Worm (Caenorhabditis elegans) whole organism, late embryonic: ENCODE data around the gene C32D5.14.

Experiments used
- C08G9.2 ChIP-seq: sonication (generic microtip); optimal IDR thresholded peaks from 2 replicates; lab custom pipeline; 2016; ENCODE audit warnings: mild to moderate bottlenecking, missing genetic modification characterization, moderate library complexity, missing compliant biosample characterization
- F13H6.1 ChIP-seq: sonication (generic microtip); optimal IDR thresholded peaks from 2 replicates; lab custom pipeline; 2016; ENCODE audit warnings: missing genetic modification characterization, missing compliant biosample characterization
- K02D7.2 ChIP-seq: sonication (generic microtip); optimal IDR thresholded peaks from 2 replicates; lab custom pipeline; 2017; ENCODE audit warnings: mild to moderate bottlenecking, missing genetic modification characterization, missing compliant biosample characterization
- K09A11.1 ChIP-seq: sonication (generic microtip); optimal IDR thresholded peaks from 2 replicates; lab custom pipeline; 2017; ENCODE audit warnings: antibody characterized with exemption, mild to moderate bottlenecking, missing genetic modification characterization, missing compliant biosample characterization; ENCODE audit not compliant: insufficient read depth
- T23F11.4 ChIP-seq: fragments of 200-800 bp; sonication (Bioruptor generic); optimal IDR thresholded peaks from 2 replicates; lab custom pipeline; 2018; ENCODE audit warnings: mild to moderate bottlenecking, missing genetic modification characterization, missing compliant biosample characterization
- ahr-1 ChIP-seq: sonication (generic microtip); optimal IDR thresholded peaks from 2 replicates; lab custom pipeline; 2016; ENCODE audit warnings: missing genetic modification characterization, missing compliant biosample characterization
- ama-1 ChIP-seq: fragments of 150-350 bp; optimal IDR thresholded peaks from 2 replicates; lab custom pipeline; 2014
- ceh-19 ChIP-seq: fragments of 200-800 bp; sonication (Bioruptor generic); optimal IDR thresholded peaks from 2 replicates; lab custom pipeline; 2018; ENCODE audit warnings: mild to moderate bottlenecking, missing genetic modification characterization, missing compliant biosample characterization
- ceh-24 ChIP-seq: sonication (generic microtip); optimal IDR thresholded peaks from 2 replicates; lab custom pipeline; 2016; ENCODE audit warnings: mild to moderate bottlenecking, missing genetic modification characterization, missing compliant biosample characterization
- ceh-30 ChIP-seq: fragments of 150-350 bp; optimal IDR thresholded peaks from 2 replicates; lab custom pipeline; 2014; ENCODE audit warnings: missing biosample characterization, missing genetic modification characterization
- ceh-31 ChIP-seq: sonication (generic microtip); optimal IDR thresholded peaks from 2 replicates; lab custom pipeline; 2016; ENCODE audit warnings: missing genetic modification characterization, missing compliant biosample characterization
- ceh-34 ChIP-seq: sonication (generic microtip); optimal IDR thresholded peaks from 2 replicates; lab custom pipeline; 2016; ENCODE audit warnings: mild to moderate bottlenecking, missing genetic modification characterization, missing compliant biosample characterization
- ceh-45 ChIP-seq: fragments of 200-800 bp; sonication (Bioruptor generic); IDR thresholded peaks from 2 replicates; pipeline ENCODE4 v1.3.6; 2022; ENCODE audit warnings: missing genetic modification reagents, missing genetic modification characterization, missing compliant biosample characterization
- ceh-48 ChIP-seq: sonication (generic microtip); optimal IDR thresholded peaks from 2 replicates; lab custom pipeline; 2016; ENCODE audit warnings: missing genetic modification characterization, inconsistent platforms, missing compliant biosample characterization
- ceh-6 ChIP-seq: fragments of 200-800 bp; sonication (Bioruptor generic); optimal IDR thresholded peaks from 2 replicates; lab custom pipeline; 2018; ENCODE audit warnings: mild to moderate bottlenecking, missing genetic modification characterization, missing compliant biosample characterization
- ceh-9 ChIP-seq: sonication (generic microtip); optimal IDR thresholded peaks from 2 replicates; lab custom pipeline; 2016; ENCODE audit warnings: mild to moderate bottlenecking, missing genetic modification characterization, inconsistent platforms, missing compliant biosample characterization
- dmd-4 ChIP-seq: sonication (generic microtip); optimal IDR thresholded peaks from 2 replicates; lab custom pipeline; 2016; ENCODE audit warnings: borderline replicate concordance, missing genetic modification characterization, missing compliant biosample characterization
- elt-2 ChIP-seq: sonication (generic microtip); optimal IDR thresholded peaks from 2 replicates; lab custom pipeline; 2016; ENCODE audit warnings: missing genetic modification reagents, missing genetic modification characterization, missing compliant biosample characterization
- elt-4 ChIP-seq: sonication (generic microtip); optimal IDR thresholded peaks from 2 replicates; lab custom pipeline; 2016; ENCODE audit warnings: missing genetic modification characterization, missing compliant biosample characterization
- ets-4 ChIP-seq: sonication (generic microtip); optimal IDR thresholded peaks from 2 replicates; lab custom pipeline; 2016; ENCODE audit warnings: missing genetic modification characterization, missing compliant biosample characterization
- eyg-1 ChIP-seq: sonication (generic microtip); optimal IDR thresholded peaks from 2 replicates; lab custom pipeline; 2016; ENCODE audit warnings: missing genotype, missing genetic modification characterization, missing compliant biosample characterization
- fax-1 ChIP-seq: sonication (generic microtip); optimal IDR thresholded peaks from 2 replicates; lab custom pipeline; 2016; ENCODE audit warnings: missing genotype, missing genetic modification characterization, missing compliant biosample characterization
- fkh-10 ChIP-seq: fragments of 150-350 bp; optimal IDR thresholded peaks from 2 replicates; lab custom pipeline; 2014; ENCODE audit warnings: missing biosample characterization, missing genetic modification reagents, missing genetic modification characterization
- fkh-6 ChIP-seq: sonication (generic microtip); optimal IDR thresholded peaks from 2 replicates; lab custom pipeline; 2016; ENCODE audit warnings: missing genetic modification characterization, missing compliant biosample characterization
- gmeb-2 ChIP-seq: sonication (generic microtip); optimal IDR thresholded peaks from 2 replicates; lab custom pipeline; 2016; ENCODE audit warnings: missing genetic modification characterization, inconsistent platforms, missing compliant biosample characterization
- hlh-13 ChIP-seq: fragments of 200-800 bp; sonication (Bioruptor generic); optimal IDR thresholded peaks from 2 replicates; lab custom pipeline; 2018; ENCODE audit warnings: mild to moderate bottlenecking, missing genetic modification characterization, missing compliant biosample characterization
- hlh-15 ChIP-seq: sonication (generic microtip); optimal IDR thresholded peaks from 2 replicates; lab custom pipeline; 2016; ENCODE audit warnings: missing genetic modification characterization, missing compliant biosample characterization
- hlh-30 ChIP-seq: sonication (generic microtip); optimal IDR thresholded peaks from 2 replicates; lab custom pipeline; 2017; ENCODE audit warnings: antibody characterized with exemption, missing genetic modification characterization, missing compliant biosample characterization; ENCODE audit not compliant: insufficient read depth
- lim-6 ChIP-seq: sonication (generic microtip); optimal IDR thresholded peaks from 2 replicates; lab custom pipeline; 2016; ENCODE audit warnings: missing genetic modification characterization, missing compliant biosample characterization
- lin-11 ChIP-seq: fragments of 200-800 bp; sonication (Bioruptor generic); optimal IDR thresholded peaks from 2 replicates; lab custom pipeline; 2018; ENCODE audit warnings: mild to moderate bottlenecking, missing genetic modification characterization, missing compliant biosample characterization
- madf-2 ChIP-seq: sonication (generic microtip); optimal IDR thresholded peaks from 2 replicates; lab custom pipeline; 2017; ENCODE audit warnings: missing genetic modification characterization, missing compliant biosample characterization
- mec-3 ChIP-seq: sonication (generic microtip); optimal IDR thresholded peaks from 2 replicates; lab custom pipeline; 2016; ENCODE audit warnings: borderline replicate concordance, missing genetic modification characterization, missing compliant biosample characterization
- nfya-1 ChIP-seq: sonication (generic microtip); optimal IDR thresholded peaks from 2 replicates; lab custom pipeline; 2017; ENCODE audit warnings: missing genetic modification characterization, mild to moderate bottlenecking, missing compliant biosample characterization, antibody characterized with exemption, moderate library complexity
- nhr-11 ChIP-seq: fragments of 150-350 bp; optimal IDR thresholded peaks from 2 replicates; lab custom pipeline; 2014; ENCODE audit warnings: missing biosample characterization, missing genetic modification characterization
- npax-4 ChIP-seq: sonication (generic microtip); optimal IDR thresholded peaks from 2 replicates; lab custom pipeline; 2016; ENCODE audit warnings: missing genetic modification characterization, missing compliant biosample characterization
- odd-2 ChIP-seq: sonication (generic microtip); optimal IDR thresholded peaks from 2 replicates; lab custom pipeline; 2017; ENCODE audit warnings: antibody characterized with exemption, mild to moderate bottlenecking, missing genetic modification characterization, missing compliant biosample characterization
- pag-3 ChIP-seq: sonication (generic microtip); optimal IDR thresholded peaks from 2 replicates; lab custom pipeline; 2016; ENCODE audit warnings: missing compliant biosample characterization, missing genetic modification characterization, borderline replicate concordance
- pat-9 ChIP-seq: fragments of 200-800 bp; sonication (Bioruptor generic); optimal IDR thresholded peaks from 2 replicates; lab custom pipeline; 2018; ENCODE audit warnings: mild to moderate bottlenecking, missing genetic modification characterization, moderate library complexity, missing compliant biosample characterization
- pax-1 ChIP-seq: fragments of 150-350 bp; optimal IDR thresholded peaks from 2 replicates; lab custom pipeline; 2014; ENCODE audit warnings: missing biosample characterization, missing genetic modification characterization
- pha-2 ChIP-seq: sonication (generic microtip); optimal IDR thresholded peaks from 2 replicates; lab custom pipeline; 2017; ENCODE audit warnings: mild to moderate bottlenecking, missing genetic modification characterization, missing compliant biosample characterization
- pha-4 ChIP-seq: fragments of 150-350 bp; optimal IDR thresholded peaks from 2 replicates; lab custom pipeline; 2018; ENCODE audit warnings: missing biosample characterization, missing genetic modification reagents, missing genetic modification characterization
- pqm-1 ChIP-seq: sonication (generic microtip); optimal IDR thresholded peaks from 2 replicates; lab custom pipeline; 2016; ENCODE audit warnings: missing genetic modification characterization, missing compliant biosample characterization
- ref-2 ChIP-seq: sonication (generic microtip); optimal IDR thresholded peaks from 2 replicates; lab custom pipeline; 2016; ENCODE audit warnings: missing genetic modification characterization, missing compliant biosample characterization
- rnt-1 ChIP-seq: sonication (generic microtip); optimal IDR thresholded peaks from 2 replicates; lab custom pipeline; 2016; ENCODE audit warnings: missing genetic modification characterization, missing compliant biosample characterization
- sox-4 ChIP-seq: sonication (generic microtip); optimal IDR thresholded peaks from 2 replicates; lab custom pipeline; 2017; ENCODE audit warnings: mild to moderate bottlenecking, missing genetic modification characterization, inconsistent platforms, missing compliant biosample characterization
- syd-9 ChIP-seq: sonication (generic microtip); optimal IDR thresholded peaks from 2 replicates; lab custom pipeline; 2016; ENCODE audit warnings: mild to moderate bottlenecking, missing genetic modification characterization, moderate library complexity, missing compliant biosample characterization
- ttx-3 ChIP-seq: sonication (generic microtip); optimal IDR thresholded peaks from 2 replicates; lab custom pipeline; 2016; ENCODE audit warnings: missing genetic modification reagents, missing genetic modification characterization, missing compliant biosample characterization
- unc-42 ChIP-seq: sonication (generic microtip); optimal IDR thresholded peaks from 2 replicates; lab custom pipeline; 2016; ENCODE audit warnings: missing genotype, missing genetic modification characterization, missing compliant biosample characterization
- unc-55 ChIP-seq: sonication (generic microtip); optimal IDR thresholded peaks from 2 replicates; lab custom pipeline; 2017; ENCODE audit warnings: missing biosample characterization, missing genetic modification reagents, missing genetic modification characterization
- unc-86 ChIP-seq: sonication (generic microtip); optimal IDR thresholded peaks from 2 replicates; lab custom pipeline; 2016; ENCODE audit warnings: missing genetic modification characterization, missing compliant biosample characterization
- zip-5 ChIP-seq: sonication (generic microtip); optimal IDR thresholded peaks from 2 replicates; lab custom pipeline; 2016; ENCODE audit warnings: missing genetic modification characterization, missing compliant biosample characterization
- ztf-16 ChIP-seq: sonication (generic microtip); optimal IDR thresholded peaks from 2 replicates; lab custom pipeline; 2017; ENCODE audit warnings: missing genetic modification characterization, missing compliant biosample characterization

C32D5.14 gene

DNA sequence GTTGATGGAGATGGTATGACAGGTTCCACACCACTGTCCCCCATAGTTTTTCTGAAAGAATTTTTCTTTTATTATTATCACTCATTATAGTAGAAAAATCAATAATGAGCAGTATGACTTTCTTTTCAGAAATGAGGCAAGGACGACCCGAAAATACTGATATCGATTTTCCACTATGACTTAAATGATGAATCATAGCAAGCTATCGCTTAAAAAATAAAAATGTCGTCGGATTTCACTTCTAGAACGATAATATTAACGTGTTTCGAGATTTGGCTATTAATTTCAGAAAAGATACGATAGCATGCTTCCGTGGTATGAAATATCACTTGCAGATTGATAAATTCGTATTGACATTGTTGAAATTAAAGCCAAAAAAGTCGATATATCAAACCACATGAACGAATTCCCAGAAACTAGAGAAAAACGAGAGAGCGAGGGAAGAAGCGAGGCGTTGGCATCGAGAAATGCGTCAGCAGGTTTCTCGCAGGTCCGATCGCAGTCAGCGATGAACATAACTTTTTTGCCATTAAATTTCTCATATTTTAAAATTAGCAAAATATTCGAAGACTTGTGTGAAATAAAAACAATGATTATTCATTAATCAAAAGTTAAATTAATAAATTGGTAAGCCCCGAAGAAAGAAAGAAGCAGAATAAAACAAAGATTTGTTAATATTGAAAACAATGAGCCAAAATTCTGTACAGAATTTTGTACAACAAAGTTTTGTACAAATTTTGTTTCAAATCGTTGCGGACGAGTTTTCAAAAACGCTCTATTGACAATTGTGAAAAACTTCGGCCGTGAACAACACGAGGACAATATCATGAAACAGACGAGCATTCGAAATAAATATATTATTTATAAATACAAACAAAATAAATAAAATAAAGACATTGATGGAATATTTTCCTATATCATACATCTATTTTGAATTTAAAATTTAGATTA lies 20.4 kb downstream of the C32D5.14 start, which contains the start of gene C32D5.11:
C32D5.11 (minus strand) TSS at position 51 of the 951 bp plus-strand sequence.
- TF ChIP-seq ceh-9 (tag; lab: Kevin White, UChicago) (no peak), dmd-4 (tag; lab: Kevin White, UChicago) (no peak), unc-86 (no peak), fkh-6 (tag; lab: Kevin White, UChicago) (no peak), lin-11 (no peak), hlh-30 (peak; percentile 38), T23F11.4 (no peak), ttx-3 (tag; lab: Kevin White, UChicago) (no peak), madf-2 (tag; lab: Kevin White, UChicago) (no peak), pqm-1 (tag; lab: Kevin White, UChicago) (no peak), rnt-1 (tag; lab: Kevin White, UChicago) (no peak), ceh-6 (no peak), elt-2 (tag; lab: Kevin White, UChicago) (peak; percentile 20), hlh-15 (tag; lab: Kevin White, UChicago) (no peak), hlh-13 (GFP tag; lab: Kevin White, UChicago) (no peak), pag-3 (tag; lab: Kevin White, UChicago) (no peak), unc-42 (tag; lab: Kevin White, UChicago) (no peak), pax-1 (peak; percentile 55), sox-4 (tag; lab: Kevin White, UChicago) (no peak), ceh-19 (GFP tag; lab: Kevin White, UChicago) (no peak), gmeb-2 (tag; lab: Kevin White, UChicago) (no peak), fkh-10 (GFP tag; lab: Kevin White, UChicago) (no peak), pha-2 (tag; lab: Kevin White, UChicago) (no peak), ceh-31 (tag; lab: Kevin White, UChicago) (peak; percentile 25), ref-2 (tag; lab: Kevin White, UChicago) (peak; percentile 23), eyg-1 (tag; lab: Kevin White, UChicago) (no peak), ets-4 (tag; lab: Kevin White, UChicago) (no peak), npax-4 (tag; lab: Kevin White, UChicago) (no peak), K02D7.2 (tag; lab: Kevin White, UChicago) (no peak), nfya-1 (tag; lab: Kevin White, UChicago) (peak; percentile 47), ceh-45 (GFP tag; lab: Robert Waterston, UW) (no peak), odd-2 (tag; lab: Kevin White, UChicago) (no peak), nhr-11 (tag; lab: Kevin White, UChicago) (no peak), elt-4 (no peak), ceh-30 (tag; lab: Kevin White, UChicago) (no peak), ceh-34 (peak; percentile 32), unc-55 (GFP tag; lab: Kevin White, UChicago) (no peak), ceh-24 (tag; lab: Kevin White, UChicago) (no peak), pat-9 (tag; lab: Kevin White, UChicago) (no peak), syd-9 (tag; lab: Kevin White, UChicago) (no peak), mec-3 (tag; lab: Kevin White, UChicago) (no peak), fax-1 (no peak), ztf-16 (tag; lab: Kevin White, UChicago) (no peak), ceh-48 (tag; lab: Kevin White, UChicago) (peak; percentile 23), ahr-1 (tag; lab: Kevin White, UChicago) (no peak), K09A11.1 (tag; lab: Kevin White, UChicago) (no peak), pha-4 (tag; lab: Kevin White, UChicago) (no peak), zip-5 (tag; lab: Kevin White, UChicago) (no peak), C08G9.2 (tag; lab: Kevin White, UChicago) (no peak), lim-6 (no peak), F13H6.1 (tag; lab: Kevin White, UChicago) (no peak), ama-1 (no peak)
